Worm (Caenorhabditis elegans) whole organism, L1 larva: Measurements from ENCODE around the gene C27F2.4.

ENCODE experiments used
- F16B12.6 ChIP-seq: fragments of 150-350 bp; optimal IDR thresholded peaks from 2 replicates; lab custom pipeline; 2014; ENCODE audit warnings: missing biosample characterization, missing genetic modification characterization
- Y116A8C.19 ChIP-seq: sonication (generic microtip); optimal IDR thresholded peaks from 2 replicates; lab custom pipeline; 2016; ENCODE audit warnings: missing compliant biosample characterization, missing genetic modification characterization, borderline replicate concordance
- aha-1 ChIP-seq: fragments of 150-350 bp; optimal IDR thresholded peaks from 2 replicates; lab custom pipeline; 2014; ENCODE audit warnings: missing biosample characterization, missing genetic modification characterization
- blmp-1 ChIP-seq: fragments of 150-350 bp; optimal IDR thresholded peaks from 2 replicates; lab custom pipeline; 2014; ENCODE audit warnings: missing biosample characterization, missing genetic modification characterization
- ceh-63 ChIP-seq: fragments of 200-800 bp; sonication (Bioruptor generic); optimal IDR thresholded peaks from 2 replicates; lab custom pipeline; 2018; ENCODE audit warnings: mild to moderate bottlenecking, missing genetic modification characterization, missing compliant biosample characterization
- ceh-82 ChIP-seq, 3 experiments: fragments of 150-350 bp in 1 of 3; sonication (generic microtip) in 2 of 3; optimal IDR thresholded peaks; 2 replicates each; lab custom pipeline; 2014 to 2017; ENCODE audit warnings: missing biosample characterization in 3 of 3, missing genetic modification characterization in 3 of 3
- ceh-90 ChIP-seq: sonication (generic microtip); optimal IDR thresholded peaks from 2 replicates; lab custom pipeline; 2016; ENCODE audit warnings: missing genetic modification characterization, missing compliant biosample characterization
- ces-1 ChIP-seq: fragments of 150-350 bp; optimal IDR thresholded peaks from 2 replicates; lab custom pipeline; 2014; ENCODE audit warnings: missing biosample characterization, missing genetic modification reagents, missing genetic modification characterization
- efl-1 ChIP-seq, 4 experiments: fragments of 150-350 bp; optimal IDR thresholded peaks in 3 of 4; peaks in 1 of 4; 1 replicate in 1 of 4; 2 replicates in 3 of 4; lab custom pipeline; 2014; ENCODE audit warnings: missing biosample characterization in 2 of 4, missing genetic modification characterization in 2 of 4, missing genetic modification reagents in 2 of 4
- elt-3 ChIP-seq, 6 experiments: fragments of 150-350 bp in 1 of 6; sonication (generic microtip); optimal IDR thresholded peaks; 2 replicates each; lab custom pipeline; 2017 to 2018; ENCODE audit warnings: missing biosample characterization in 6 of 6, missing genetic modification characterization in 6 of 6, inconsistent platforms in 1 of 6
- ets-5 ChIP-seq: fragments of 200-800 bp; sonication (Bioruptor generic); IDR thresholded peaks from 2 replicates; pipeline ENCODE4 v1.3.6; 2022; ENCODE audit warnings: missing genetic modification characterization, missing compliant biosample characterization
- fkh-8 ChIP-seq: sonication (generic microtip); optimal IDR thresholded peaks from 2 replicates; lab custom pipeline; 2016; ENCODE audit warnings: mild to moderate bottlenecking, missing genetic modification characterization, missing compliant biosample characterization
- grh-1 ChIP-seq: fragments of 200-800 bp; sonication (Bioruptor generic); IDR thresholded peaks from 2 replicates; pipeline ENCODE4 v1.3.6; 2022; ENCODE audit warnings: missing genetic modification reagents, missing genetic modification characterization, missing compliant biosample characterization
- hlh-4 ChIP-seq: sonication (generic microtip); optimal IDR thresholded peaks from 2 replicates; lab custom pipeline; 2016; ENCODE audit warnings: mild to moderate bottlenecking, missing genetic modification characterization, missing compliant biosample characterization
- hpl-2 ChIP-seq: fragments of 150-350 bp; optimal IDR thresholded peaks from 2 replicates; lab custom pipeline; 2014; ENCODE audit warnings: missing biosample characterization, missing genetic modification reagents, missing genetic modification characterization
- irx-1 ChIP-seq: sonication (generic microtip); optimal IDR thresholded peaks from 2 replicates; lab custom pipeline; 2016; ENCODE audit warnings: missing genetic modification characterization, missing compliant biosample characterization
- isw-1 ChIP-seq: fragments of 200-800 bp; sonication (Bioruptor generic); IDR thresholded peaks from 2 replicates; pipeline ENCODE4 v1.3.6; 2022; ENCODE audit warnings: missing genetic modification characterization, missing compliant biosample characterization
- jun-1 ChIP-seq: fragments of 150-350 bp; optimal IDR thresholded peaks from 2 replicates; lab custom pipeline; 2014; ENCODE audit warnings: missing biosample characterization, missing genetic modification reagents, missing genetic modification characterization
- lin-13 ChIP-seq: fragments of 150-350 bp; optimal IDR thresholded peaks from 2 replicates; lab custom pipeline; 2014; ENCODE audit warnings: missing biosample characterization, missing genetic modification reagents, missing genetic modification characterization
- lin-15B ChIP-seq: fragments of 150-350 bp; sonication (generic microtip); optimal IDR thresholded peaks from 3 replicates; lab custom pipeline; 2014; ENCODE audit warnings: missing biosample characterization, missing genetic modification characterization
- lin-39 ChIP-seq: fragments of 150-350 bp; optimal IDR thresholded peaks from 2 replicates; lab custom pipeline; 2014; ENCODE audit warnings: missing biosample characterization, missing genetic modification reagents, missing genetic modification characterization
- lir-3 ChIP-seq: sonication (generic microtip); optimal IDR thresholded peaks from 2 replicates; lab custom pipeline; 2016; ENCODE audit warnings: mild to moderate bottlenecking, missing genetic modification characterization, moderate library complexity, missing compliant biosample characterization; ENCODE audit not compliant: poor library complexity
- mab-9 ChIP-seq: fragments of 200-800 bp; sonication (Bioruptor generic); IDR thresholded peaks from 2 replicates; pipeline ENCODE4 v1.3.6; 2022; ENCODE audit warnings: missing genetic modification reagents, missing genetic modification characterization, missing compliant biosample characterization
- nhr-12 ChIP-seq: sonication (generic microtip); optimal IDR thresholded peaks from 2 replicates; lab custom pipeline; 2017; ENCODE audit warnings: missing biosample characterization, missing genetic modification characterization
- nhr-19 ChIP-seq: fragments of 200-800 bp; sonication (Bioruptor generic); conservative IDR thresholded peaks from 2 replicates; pipeline ENCODE4 v1.3.6; 2022; ENCODE audit warnings: missing genetic modification characterization, missing compliant biosample characterization
- nhr-20 ChIP-seq: sonication (generic microtip); optimal IDR thresholded peaks from 2 replicates; lab custom pipeline; 2016; ENCODE audit warnings: mild to moderate bottlenecking, missing genetic modification characterization, missing compliant biosample characterization
- nhr-28 ChIP-seq: fragments of 150-350 bp; optimal IDR thresholded peaks from 2 replicates; lab custom pipeline; 2014; ENCODE audit warnings: missing biosample characterization, missing genetic modification characterization
- nhr-76 ChIP-seq: sonication (generic microtip); optimal IDR thresholded peaks from 2 replicates; lab custom pipeline; 2017; ENCODE audit warnings: missing biosample characterization, missing genetic modification characterization
- nhr-77 ChIP-seq: fragments of 150-350 bp; optimal IDR thresholded peaks from 2 replicates; lab custom pipeline; 2014; ENCODE audit warnings: missing biosample characterization, missing genetic modification characterization
- nhr-84 ChIP-seq: sonication (generic microtip); optimal IDR thresholded peaks from 2 replicates; lab custom pipeline; 2017; ENCODE audit warnings: missing biosample characterization, missing genetic modification characterization
- nhr-85 ChIP-seq: sonication (generic microtip); peaks from one replicate; lab custom pipeline; 2016; ENCODE audit warnings: missing genetic modification characterization, inconsistent platforms, missing compliant biosample characterization
- pqm-1 ChIP-seq: sonication (generic microtip); optimal IDR thresholded peaks from 3 replicates; lab custom pipeline; 2017; ENCODE audit warnings: missing biosample characterization, missing genetic modification characterization
- skn-1 ChIP-seq: fragments of 150-350 bp; optimal IDR thresholded peaks from 2 replicates; lab custom pipeline; 2014; ENCODE audit warnings: missing biosample characterization, missing genetic modification characterization
- snpc-4 ChIP-seq: fragments of 150-350 bp; optimal IDR thresholded peaks from 2 replicates; lab custom pipeline; 2014; ENCODE audit warnings: missing biosample characterization, missing genetic modification characterization
- snu-23 ChIP-seq: sonication (generic microtip); optimal IDR thresholded peaks from 2 replicates; lab custom pipeline; 2016; ENCODE audit warnings: missing genetic modification characterization, missing compliant biosample characterization
- sup-37 ChIP-seq: fragments of 200-800 bp; sonication (Bioruptor generic); optimal IDR thresholded peaks from 2 replicates; lab custom pipeline; 2018; ENCODE audit warnings: mild to moderate bottlenecking, missing genetic modification characterization, missing compliant biosample characterization
- tlp-1 ChIP-seq: fragments of 150-350 bp; optimal IDR thresholded peaks from 2 replicates; lab custom pipeline; 2014; ENCODE audit warnings: missing biosample characterization, missing genetic modification characterization
- unc-30 ChIP-seq: sonication (generic microtip); optimal IDR thresholded peaks from 2 replicates; lab custom pipeline; 2017; ENCODE audit warnings: missing biosample characterization, missing genetic modification characterization
- xbp-1 ChIP-seq: sonication (generic microtip); optimal IDR thresholded peaks from 2 replicates; lab custom pipeline; 2016; ENCODE audit warnings: missing genetic modification characterization, missing compliant biosample characterization
- zag-1 ChIP-seq: fragments of 150-350 bp; optimal IDR thresholded peaks from 2 replicates; lab custom pipeline; 2014; ENCODE audit warnings: missing biosample characterization, missing genetic modification characterization
- ztf-11 ChIP-seq, 2 experiments: sonication (generic microtip); optimal IDR thresholded peaks; 2 replicates each; lab custom pipeline; 2016 to 2017; ENCODE audit warnings: missing genetic modification characterization in 2 of 2, missing biosample characterization in 1 of 2, missing compliant biosample characterization in 1 of 2
- ztf-4 ChIP-seq: fragments of 150-350 bp; optimal IDR thresholded peaks from 2 replicates; lab custom pipeline; 2014; ENCODE audit warnings: missing biosample characterization, missing genetic modification characterization

Gene C27F2.4

DNA sequence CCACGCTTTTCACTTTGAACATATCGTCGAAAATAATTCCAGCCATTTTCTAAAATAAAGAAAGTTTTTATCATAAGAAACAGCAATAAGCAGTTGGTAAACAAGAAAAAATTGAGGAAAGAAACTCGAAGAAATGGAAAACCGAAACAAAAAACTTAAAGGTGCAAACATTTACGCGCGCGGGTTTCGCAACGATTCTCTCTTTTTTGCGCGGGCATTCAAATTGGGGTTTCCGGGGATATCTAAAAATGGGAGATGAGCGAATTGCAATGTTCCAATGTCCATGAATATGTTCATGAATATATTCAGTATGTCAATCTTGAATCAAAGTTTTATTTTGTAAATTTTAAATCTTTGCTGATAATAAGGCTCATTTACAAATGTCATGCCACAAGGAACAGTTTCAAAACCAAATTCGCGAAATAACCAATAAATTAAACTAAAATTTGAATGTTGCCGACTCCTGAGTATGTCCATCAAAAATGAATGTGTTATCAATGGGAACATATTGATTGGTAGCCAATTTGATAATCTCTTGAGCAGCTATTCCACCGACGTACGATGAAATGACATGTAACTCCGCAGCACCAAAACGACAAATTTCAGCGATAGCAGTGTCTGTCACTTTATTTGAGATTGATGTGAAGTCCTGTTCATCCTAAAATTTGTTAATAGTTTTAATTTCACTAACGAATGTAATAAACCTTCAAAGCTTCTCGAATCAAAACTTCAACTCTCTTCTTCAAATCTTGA is 42.0 kb downstream of the C27F2.4 start, which contains the start of gene rpb-8 (continued):
- TF ChIP-seq irx-1 (tag; lab: Kevin White, UChicago) (peak; percentile 3), nhr-20 (tag; lab: Kevin White, UChicago) (peak; percentile 45), xbp-1 (tag; lab: Kevin White, UChicago) (peak; percentile 29), tlp-1 (tag; lab: Kevin White, UChicago) (no peak), ces-1 (GFP tag; lab: Kevin White, UChicago) (no peak), fkh-8 (tag; lab: Kevin White, UChicago) (peak; percentile 32), aha-1 (tag; lab: Kevin White, UChicago) (no peak), nhr-85 (tag; lab: Kevin White, UChicago) (no peak), snu-23 (GFP tag; lab: Kevin White, UChicago) (peak; percentile 54), snpc-4 (tag; lab: Kevin White, UChicago) (no peak), skn-1 (peak; percentile 53), jun-1 (tag; lab: Kevin White, UChicago) (no peak), efl-1 (optimal IDR thresholded peaks at IDR 0.05; lab: Kevin White, UChicago) (peak; percentile 87 to 93), efl-1 (GFP tag; optimal IDR thresholded peaks at IDR 0.05 in 1 of 2; lab: Kevin White, UChicago) (peak; percentile 93 to 99), lin-15B (tag; lab: Kevin White, UChicago) (peak; percentile 46), blmp-1 (peak; percentile 77), ceh-90 (tag; lab: Kevin White, UChicago) (peak; percentile 27), pqm-1 (tag; lab: Kevin White, UChicago) (no peak), isw-1 (GFP tag; lab: Robert Waterston, UW) (peak; percentile 2; the same call in 1 of the 2 replicates), sup-37 (GFP tag; lab: Kevin White, UChicago) (no peak), nhr-84 (tag; lab: Kevin White, UChicago) (no peak), elt-3 (tag; optimal IDR thresholded peaks at IDR 0.05; lab: Kevin White, UChicago) (peak in 1 of 6 experiments; percentile 23), nhr-19 (GFP tag; lab: Robert Waterston, UW) (peak; percentile 35), ets-5 (no peak), zag-1 (tag; lab: Kevin White, UChicago) (no peak), lin-39 (tag; lab: Kevin White, UChicago) (no peak), ceh-63 (GFP tag; lab: Kevin White, UChicago) (no peak), nhr-28 (tag; lab: Kevin White, UChicago) (no peak), mab-9 (no peak), lir-3 (tag; lab: Kevin White, UChicago) (peak; percentile 37), hlh-4 (tag; lab: Kevin White, UChicago) (no peak), unc-30 (tag; lab: Kevin White, UChicago) (no peak), nhr-77 (tag; lab: Kevin White, UChicago) (peak; percentile 20), nhr-12 (tag; lab: Kevin White, UChicago) (no peak), grh-1 (GFP tag; lab: Robert Waterston, UW) (no peak), hpl-2 (GFP tag; lab: Kevin White, UChicago) (peak; percentile 19), ceh-82 (tag; optimal IDR thresholded peaks at IDR 0.05; lab: Kevin White, UChicago) (peak in 2 of 3 experiments; percentile 28 to 71)

DNA sequence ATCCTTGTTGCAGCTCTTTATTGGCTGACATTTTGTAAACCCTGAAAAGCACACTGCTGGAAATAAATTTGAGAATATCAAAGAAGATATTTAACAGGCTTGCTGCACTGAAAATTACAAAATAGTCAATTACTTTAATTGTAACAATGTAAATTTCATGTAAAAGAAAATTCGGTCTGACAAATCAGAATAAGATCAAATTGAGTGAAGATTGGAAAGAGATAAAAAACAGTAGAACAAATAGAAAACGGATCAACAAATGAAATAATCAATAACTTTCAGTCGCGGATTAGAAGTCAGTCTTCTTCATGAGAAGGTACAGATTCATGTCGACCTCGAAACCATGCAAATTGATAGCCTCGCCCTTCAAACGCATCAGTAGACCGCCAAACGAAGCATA is 43.0 kb downstream of the C27F2.4 start, which contains the start of gene rars-1:
Gene rars-1, minus strand, starts transcription at position 101 of the 400 bp plus-strand sequence.
- TF ChIP-seq efl-1 (optimal IDR thresholded peaks at IDR 0.05; lab: Kevin White, UChicago) (no peak), efl-1 (GFP tag; optimal IDR thresholded peaks at IDR 0.05 in 1 of 2; lab: Kevin White, UChicago) (peak in 1 of 2 experiments; percentile 52), ztf-4 (no peak)

DNA sequence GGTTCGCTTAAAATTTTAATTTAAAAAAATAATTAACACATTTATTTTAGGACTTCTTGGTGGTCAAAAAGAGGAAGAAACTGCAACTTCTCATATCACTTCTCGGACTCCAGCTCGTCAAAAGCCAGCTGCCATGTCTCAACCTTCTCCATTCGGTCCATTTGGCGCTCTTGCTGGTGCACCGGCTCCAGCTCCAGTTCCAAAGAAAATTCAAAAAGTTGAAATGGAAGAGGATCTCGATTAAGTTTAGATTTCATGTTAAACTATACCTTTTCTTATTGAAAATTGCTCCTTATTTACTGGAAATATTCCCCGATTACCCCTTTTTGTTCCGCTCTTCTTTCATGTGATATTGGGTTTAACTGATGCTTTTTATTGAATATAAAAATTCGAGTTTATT is 46.4 kb downstream of the C27F2.4 start:
- TF ChIP-seq F16B12.6 (tag; lab: Kevin White, UChicago): no peak
- TF ChIP-seq xbp-1 (tag; lab: Kevin White, UChicago): no peak
- TF ChIP-seq grh-1 (GFP tag; lab: Robert Waterston, UW): no peak
- TF ChIP-seq skn-1: no peak
- TF ChIP-seq ztf-4: no peak
- TF ChIP-seq ceh-90 (tag; lab: Kevin White, UChicago): no peak
- TF ChIP-seq Y116A8C.19 (tag; lab: Kevin White, UChicago): no peak
- no peak for TF ChIP-seq lin-13
- TF ChIP-seq isw-1 (GFP tag; lab: Robert Waterston, UW): no peak
- no peak for TF ChIP-seq nhr-76 (tag; lab: Kevin White, UChicago)
- TF ChIP-seq ztf-11 (tag; optimal IDR thresholded peaks at IDR 0.05; lab: Kevin White, UChicago): no peak
